Worm (Caenorhabditis elegans): ENCODE measurements around the gene paqr-2.

The paqr-2 gene

DNA sequence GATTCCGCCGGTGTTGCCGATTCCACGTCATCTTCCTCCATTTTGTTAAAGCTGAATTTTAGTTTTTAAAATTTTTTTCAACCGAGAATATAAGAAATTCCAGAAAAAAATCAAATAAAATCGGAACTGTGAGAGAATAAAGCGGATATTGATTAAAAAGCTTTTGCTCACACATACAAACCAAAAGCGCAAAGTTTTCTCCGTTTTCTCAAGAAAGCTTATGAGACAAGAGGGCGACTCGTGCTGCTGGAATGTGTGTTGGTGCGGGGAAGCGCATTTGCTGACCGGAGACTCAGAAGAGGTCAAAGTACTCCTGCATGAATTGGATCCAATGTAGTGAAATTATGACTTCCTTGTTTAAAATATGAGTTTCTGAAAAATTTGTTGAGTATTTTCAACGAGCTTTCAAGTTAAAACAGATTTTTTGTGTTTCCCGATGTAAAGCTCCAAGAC, at the start of gene paqr-2:
TSS of gene paqr-2 (minus strand) at position 51 of the 453 bp plus-strand sequence.
- TF ChIP-seq lsy-2 (tag; optimal IDR thresholded peaks at IDR 0.05) (peak; percentile 31), ham-2 (GFP tag; optimal IDR thresholded peaks at IDR 0.05) (no peak), lin-13 (tag; optimal IDR thresholded peaks at IDR 0.05) (no peak)

DNA sequence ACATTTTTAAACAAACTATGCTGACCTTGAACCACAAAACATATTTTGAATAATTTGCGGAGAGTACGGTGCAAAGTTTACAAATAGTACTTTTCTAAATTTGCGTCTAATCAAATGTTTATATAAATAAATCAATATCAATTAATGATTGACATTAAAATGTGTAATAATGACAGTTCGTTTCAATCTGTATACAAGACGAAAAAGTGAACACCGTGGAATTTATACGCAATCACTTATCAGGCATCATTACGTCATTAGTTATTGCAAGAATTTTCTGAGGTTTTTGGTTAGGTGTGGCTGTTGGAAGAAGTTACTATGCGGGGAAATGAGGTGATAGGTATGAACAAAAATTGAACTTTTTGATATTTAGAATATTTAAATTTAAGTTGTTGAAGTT, 47.4 kb upstream of the paqr-2 start:
- TF ChIP-seq zip-8 (tag; optimal IDR thresholded peaks at IDR 0.05) (peak; percentile 39), sem-2 (GFP tag; optimal IDR thresholded peaks at IDR 0.05) (no peak)

DNA sequence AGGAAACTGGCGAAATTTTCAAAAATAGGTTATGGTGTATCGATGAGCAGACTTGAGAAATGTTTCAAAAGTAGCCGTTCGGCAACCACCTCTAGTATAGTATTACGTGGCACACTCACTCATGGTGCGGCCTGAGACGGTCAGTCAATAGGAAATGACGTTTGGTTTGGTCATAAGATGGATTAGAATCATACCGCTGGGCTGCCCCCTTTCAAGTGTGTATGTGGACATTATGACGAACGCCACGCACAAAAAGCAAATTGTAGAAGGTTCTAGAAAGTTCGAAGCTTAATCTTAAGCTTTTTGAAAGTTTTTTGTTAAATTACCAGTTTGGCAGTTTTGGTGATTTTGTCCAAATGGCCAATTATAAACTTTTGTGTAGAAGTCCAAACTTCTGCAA, 44.6 kb upstream of the paqr-2 start:
- TF ChIP-seq nhr-2 (tag; optimal IDR thresholded peaks at IDR 0.05), result peak; percentile 58
- TF ChIP-seq zip-8 (tag; optimal IDR thresholded peaks at IDR 0.05), result no peak

DNA sequence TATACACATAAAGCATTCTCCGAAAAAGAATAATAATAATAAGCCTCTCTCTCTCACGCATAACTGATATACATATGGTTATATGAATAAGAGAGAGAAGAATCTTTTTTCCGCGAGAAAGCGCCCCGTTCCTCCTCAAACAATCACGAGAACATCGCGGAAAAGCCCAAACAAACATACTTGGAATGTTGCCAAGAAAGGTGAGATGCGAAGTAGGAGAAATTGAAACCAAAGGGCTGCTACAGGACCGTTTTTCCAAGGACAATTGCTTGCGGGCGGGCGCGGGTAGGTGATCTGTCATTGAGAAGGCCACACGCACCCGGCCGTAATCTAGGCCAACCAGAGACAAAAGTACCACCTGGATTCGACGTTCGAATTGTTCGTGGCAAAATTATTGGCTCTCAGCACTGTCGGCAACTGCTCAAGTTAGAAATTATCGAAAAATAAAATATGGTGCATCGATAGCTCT, 44.0 kb upstream of the paqr-2 start, which contains the start of gene dnj-24:
TSS of gene dnj-24 (minus strand) at position 419 of the 469 bp plus-strand sequence.
- TF ChIP-seq ham-2 (GFP tag; optimal IDR thresholded peaks at IDR 0.05) (peak; percentile 50), cnd-1 (tag; optimal IDR thresholded peaks at IDR 0.05) (no peak)

DNA sequence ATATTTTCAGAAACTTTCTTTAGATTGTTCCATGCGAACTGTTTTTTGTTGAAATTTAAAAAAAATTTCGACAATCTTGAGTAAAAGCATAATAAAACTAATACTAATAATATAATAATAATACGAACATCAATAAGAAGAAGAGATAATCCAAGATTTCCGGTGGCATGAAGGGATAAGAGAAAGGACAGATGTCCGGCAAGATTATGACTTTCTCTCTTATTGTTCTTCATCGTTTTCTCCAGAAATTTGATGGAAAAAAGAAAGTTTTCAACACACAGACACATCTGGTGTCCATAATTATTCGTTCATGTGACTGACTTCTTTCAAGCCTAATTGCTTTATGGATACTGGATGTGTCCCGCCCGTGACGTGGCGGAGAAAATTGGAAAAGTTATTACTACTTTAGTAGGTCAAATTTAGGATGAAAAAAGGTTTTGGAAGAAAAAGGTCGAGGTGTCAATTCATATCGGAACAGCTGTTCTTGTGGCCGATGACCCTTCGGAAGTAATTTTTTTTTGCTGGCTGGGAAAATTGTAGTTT, 42.9 kb upstream of the paqr-2 start:
- no peak for TF ChIP-seq sem-2 (GFP tag; optimal IDR thresholded peaks at IDR 0.05)
- TF ChIP-seq ztf-11 (tag; optimal IDR thresholded peaks at IDR 0.05), result no peak
- TF ChIP-seq blmp-1 (tag; optimal IDR thresholded peaks at IDR 0.05), result peak; percentile 93
- TF ChIP-seq ces-1 (GFP tag; optimal IDR thresholded peaks at IDR 0.05), result peak; percentile 22
- TF ChIP-seq elt-1 (tag; optimal IDR thresholded peaks at IDR 0.05; ENCODE audit: borderline replicate concordance, insufficient read depth), result peak; percentile 60

DNA sequence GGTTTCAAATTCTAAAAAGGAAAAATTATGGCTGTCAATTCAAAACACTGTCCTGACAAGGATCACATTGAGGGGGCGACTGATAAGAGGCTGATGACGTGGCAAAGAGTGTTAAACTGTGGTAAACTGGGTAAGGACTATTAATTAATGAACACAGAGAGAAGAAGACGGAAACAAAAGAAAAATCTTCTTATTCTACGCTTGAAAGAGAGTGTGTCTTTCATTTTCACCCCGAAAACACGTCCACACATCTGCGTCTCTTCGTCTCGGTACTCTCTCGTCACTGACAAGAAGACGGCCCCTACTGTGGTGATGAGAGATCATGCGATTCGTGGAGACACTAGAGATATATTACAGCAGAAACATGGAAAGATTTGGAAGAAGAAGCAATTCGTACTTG, 41.7 kb upstream of the paqr-2 start:
- TF ChIP-seq elt-1 (tag; optimal IDR thresholded peaks at IDR 0.05; ENCODE audit: borderline replicate concordance, insufficient read depth) (no peak), flh-1 (GFP tag; optimal IDR thresholded peaks at IDR 0.05) (no peak), lin-13 (tag; optimal IDR thresholded peaks at IDR 0.05) (no peak), unc-120 (tag; optimal IDR thresholded peaks at IDR 0.05; ENCODE audit: poor library complexity, severe bottlenecking) (peak; percentile 43), blmp-1 (tag; optimal IDR thresholded peaks at IDR 0.05) (peak; percentile 43), hlh-1 (tag; optimal IDR thresholded peaks at IDR 0.05) (peak; percentile 6), unc-62 (GFP tag; optimal IDR thresholded peaks at IDR 0.05) (peak; percentile 2), ceh-83 (GFP tag; optimal IDR thresholded peaks at IDR 0.05) (no peak)

DNA sequence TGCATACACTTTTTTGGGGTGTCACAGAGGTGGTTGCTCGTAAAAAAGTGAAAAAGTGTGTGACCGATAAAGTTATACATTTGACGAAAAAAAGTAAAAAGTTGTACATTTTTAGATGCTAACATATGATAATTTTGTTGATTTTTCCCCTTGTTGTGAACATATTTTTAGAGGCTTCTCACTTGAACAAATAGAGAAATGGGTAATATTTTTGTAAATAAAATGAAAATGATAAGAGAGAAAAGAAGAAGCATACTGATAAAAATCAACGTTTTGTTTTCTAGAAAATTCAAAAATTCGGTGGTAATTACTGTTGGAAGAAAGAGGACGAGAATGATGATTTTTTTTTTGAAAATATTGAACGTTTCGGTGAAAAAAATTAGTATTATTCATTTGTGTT, 40.5 kb upstream of the paqr-2 start:
- TF ChIP-seq lin-13 (tag; optimal IDR thresholded peaks at IDR 0.05), result no peak

DNA sequence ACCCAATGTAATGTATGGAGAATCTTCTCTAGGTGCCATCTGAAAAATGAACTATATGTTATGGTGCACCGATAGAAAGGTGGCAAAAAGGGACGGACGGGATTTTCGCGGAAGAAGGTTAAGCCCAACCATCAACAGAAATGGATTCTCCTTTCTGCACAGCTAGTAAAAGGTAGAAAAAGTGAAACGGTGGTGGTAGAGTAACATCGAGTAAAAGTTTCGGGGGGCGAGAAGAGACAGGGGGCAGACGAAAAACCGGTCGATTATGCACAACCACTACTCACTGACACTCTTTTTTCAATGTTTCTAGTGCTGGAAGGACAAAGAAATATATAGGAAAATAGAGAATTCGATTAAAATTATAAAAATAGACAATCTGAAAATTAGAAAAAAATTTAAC, 39.8 kb upstream of the paqr-2 start:
- no peak for TF ChIP-seq nhr-76 (tag; optimal IDR thresholded peaks at IDR 0.05)

DNA sequence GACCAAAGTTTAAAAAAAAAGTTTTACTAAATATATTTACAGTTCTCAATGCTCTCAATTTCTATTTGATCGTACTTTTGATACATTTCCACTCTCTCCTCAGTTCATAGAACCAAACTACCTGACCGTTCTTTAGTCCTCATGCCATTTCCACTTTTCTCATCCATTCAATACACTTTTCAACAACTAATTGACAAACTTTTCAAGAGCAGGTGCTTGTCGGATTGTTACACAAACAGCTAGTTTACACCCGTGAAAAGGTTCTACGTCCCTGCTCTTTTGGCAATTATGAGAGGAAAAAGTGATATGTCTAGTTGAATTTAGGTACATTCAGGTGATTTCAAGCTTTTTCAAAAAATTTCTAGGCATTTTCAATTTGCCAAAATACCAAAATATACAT, 38.2 kb upstream of the paqr-2 start:
- TF ChIP-seq nhr-28 (tag; optimal IDR thresholded peaks at IDR 0.05) (no peak), hlh-1 (tag; optimal IDR thresholded peaks at IDR 0.05) (peak; percentile 81), unc-120 (tag; optimal IDR thresholded peaks at IDR 0.05; ENCODE audit: poor library complexity, severe bottlenecking) (peak; percentile 31)

DNA sequence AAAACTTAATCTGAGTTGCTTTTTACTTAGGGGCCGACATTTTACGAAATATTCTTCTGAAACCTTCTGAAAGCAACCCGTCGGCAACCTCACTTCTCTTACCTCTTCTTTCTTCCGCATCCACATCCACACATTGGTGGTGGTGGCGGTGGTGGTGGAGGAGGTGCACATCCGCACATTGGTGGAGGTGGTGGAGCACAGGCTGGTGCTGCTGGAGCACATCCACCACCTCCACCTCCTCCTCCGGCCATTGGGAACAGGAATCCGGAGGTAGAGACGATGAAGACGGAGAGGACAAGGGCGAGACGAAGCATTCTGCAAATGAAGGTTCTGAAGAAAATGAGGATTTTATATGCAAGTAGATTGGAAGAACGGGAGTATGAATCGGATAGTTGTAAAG, 34.0 kb upstream of the paqr-2 start, which contains the start of gene grl-22:
TSS of gene grl-22 (minus strand) at position 332 of the 400 bp plus-strand sequence.
- TF ChIP-seq lin-13 (tag; optimal IDR thresholded peaks at IDR 0.05) (no peak), nhr-2 (tag; optimal IDR thresholded peaks at IDR 0.05) (no peak), bed-3 (GFP tag; optimal IDR thresholded peaks at IDR 0.05) (no peak), mep-1 (tag; optimal IDR thresholded peaks at IDR 0.05) (no peak), sem-2 (GFP tag; optimal IDR thresholded peaks at IDR 0.05) (no peak), nhr-237 (tag; optimal IDR thresholded peaks at IDR 0.05) (no peak), elt-1 (tag; optimal IDR thresholded peaks at IDR 0.05; ENCODE audit: borderline replicate concordance, insufficient read depth) (no peak)

All from whole organism, mixed stage, embryonic.